Worm (Caenorhabditis elegans): ENCODE results near the gene C24B9.3.

DNA sequence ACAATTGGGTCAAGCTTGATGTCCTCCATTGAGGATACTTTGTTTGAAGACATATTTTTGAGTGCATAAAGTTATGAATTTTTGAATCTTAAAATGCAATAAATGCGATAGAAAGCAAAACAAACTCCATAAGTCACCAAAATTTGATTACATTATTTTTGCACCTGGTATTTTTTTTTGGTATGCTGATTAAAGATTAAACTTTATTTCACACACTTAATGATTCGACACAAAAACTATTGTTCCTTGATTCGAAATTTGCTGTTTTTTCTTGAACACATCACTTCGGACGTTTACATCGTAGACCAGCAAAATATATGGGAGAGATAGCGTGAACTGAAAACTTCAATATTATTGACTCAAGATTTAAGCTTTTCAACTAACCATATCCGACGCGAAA, 28.8 kb upstream of the C24B9.3 start, which contains the start of gene srg-61:
- TF ChIP-seq lin-15B (tag; optimal IDR thresholded peaks at IDR 0.05) (no peak), fos-1 (tag; optimal IDR thresholded peaks at IDR 0.05) (no peak), nhr-237 (tag; optimal IDR thresholded peaks at IDR 0.05) (no peak), egl-27 (tag; optimal IDR thresholded peaks at IDR 0.05) (no peak), nhr-67 (tag; optimal IDR thresholded peaks at IDR 0.05) (no peak)
